Fruit fly (Drosophila melanogaster): Measurements from ENCODE around the gene CG31948.

The CG31948 gene

dm6 chr2L:2415109-2415508 is 1.4 kb downstream of the CG31948 start, which contains the start of gene CG18641:
Gene CG18641, minus strand, starts transcription at chr2L:2415322.
- no peak for TF ChIP-seq OdsH (GFP tag; optimal IDR thresholded peaks at IDR 0.05)
- no peak for TF ChIP-seq Smox (GFP tag; optimal IDR thresholded peaks at IDR 0.05)
- 0 out of 3 replicates have a peak, but pooled peaks have one; percentile 20 for TF ChIP-seq CG6163 (GFP tag; IDR thresholded peaks at IDR 0.05)
- TF ChIP-seq svp (GFP tag) = peak; percentile 15

dm6 chr2L:2413093-2413492 is 3.4 kb downstream of the CG31948 start:
- TF ChIP-seq Gug (GFP tag; IDR thresholded peaks at IDR 0.05) (peak; percentile 62), pdm3 (GFP tag; optimal IDR thresholded peaks at IDR 0.05) (peak; percentile 16), fd59A (GFP tag; optimal IDR thresholded peaks at IDR 0.05) (no peak), CG8319 (GFP tag; optimal IDR thresholded peaks at IDR 0.05) (no peak), CG11294 (GFP tag; IDR thresholded peaks at IDR 0.05) (peak; percentile 59; the same call in 1 of the 2 replicates), CG4318 (GFP tag; optimal IDR thresholded peaks at IDR 0.05) (peak; percentile 38), Hr4 (GFP tag; optimal IDR thresholded peaks at IDR 0.05) (peak; percentile 48), fd85E (GFP tag; optimal IDR thresholded peaks at IDR 0.05) (no peak), Hr38 (GFP tag; optimal IDR thresholded peaks at IDR 0.05) (peak; percentile 3), achi (GFP tag; optimal IDR thresholded peaks at IDR 0.05) (peak; percentile 23), CG1621 (tag; optimal IDR thresholded peaks at IDR 0.05) (no peak), CG32006 (GFP tag; optimal IDR thresholded peaks at IDR 0.05) (peak; percentile 71), CG3919 (GFP tag; optimal IDR thresholded peaks at IDR 0.05) (no peak), eg (GFP tag; IDR thresholded peaks at IDR 0.05) (peak; percentile 87), Lpt (GFP tag; optimal IDR thresholded peaks at IDR 0.05) (peak; percentile 43), OdsH (GFP tag; optimal IDR thresholded peaks at IDR 0.05) (peak; percentile 34), CG8119 (GFP tag; IDR thresholded peaks at IDR 0.05) (peak; percentile 69), Ets96B (tag; optimal IDR thresholded peaks at IDR 0.05) (no peak), Sox15 (GFP tag; optimal IDR thresholded peaks at IDR 0.05) (no peak), vri (GFP tag; optimal IDR thresholded peaks at IDR 0.05) (no peak)

DNA sequence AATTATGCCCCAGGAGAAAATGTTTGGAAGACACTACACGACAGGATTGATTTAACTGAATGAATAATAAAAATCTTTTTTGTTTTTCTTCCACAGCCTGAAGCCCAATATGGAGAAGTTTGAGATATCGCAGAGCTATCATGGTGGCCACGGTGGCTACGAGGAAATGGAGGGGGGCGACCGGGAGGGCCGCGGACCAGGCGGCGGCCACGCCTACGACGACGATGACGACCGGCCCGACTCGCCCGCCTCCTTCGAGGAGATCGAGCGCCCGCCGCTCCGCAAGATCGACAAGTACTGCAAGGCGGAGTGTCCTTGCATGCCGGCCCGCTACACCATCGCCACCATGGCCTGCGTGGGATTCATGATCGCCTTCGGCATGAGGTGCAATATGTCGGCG is 11.9 kb downstream of the CG31948 start:
- TF ChIP-seq vri (GFP tag; optimal IDR thresholded peaks at IDR 0.05) (no peak), Ets96B (tag; optimal IDR thresholded peaks at IDR 0.05) (no peak), CG11762 (GFP tag; optimal IDR thresholded peaks at IDR 0.05; ENCODE audit: insufficient read depth) (no peak), acj6 (GFP tag; optimal IDR thresholded peaks at IDR 0.05) (no peak), CG16779 (tag; optimal IDR thresholded peaks at IDR 0.05) (no peak), ss (GFP tag; optimal IDR thresholded peaks at IDR 0.05) (no peak), CG8319 (GFP tag; optimal IDR thresholded peaks at IDR 0.05) (no peak), Smox (GFP tag; optimal IDR thresholded peaks at IDR 0.05) (no peak), CG7368 (GFP tag; optimal IDR thresholded peaks at IDR 0.05) (no peak), svp (GFP tag) (no peak), CG10669 (GFP tag; optimal IDR thresholded peaks at IDR 0.05) (no peak)

dm6 chr2L:2402194-2402593 is 14.3 kb downstream of the CG31948 start:
- TF ChIP-seq svp (GFP tag) = peak; percentile 41
- TF ChIP-seq CG1621 (tag; optimal IDR thresholded peaks at IDR 0.05) = no peak

DNA sequence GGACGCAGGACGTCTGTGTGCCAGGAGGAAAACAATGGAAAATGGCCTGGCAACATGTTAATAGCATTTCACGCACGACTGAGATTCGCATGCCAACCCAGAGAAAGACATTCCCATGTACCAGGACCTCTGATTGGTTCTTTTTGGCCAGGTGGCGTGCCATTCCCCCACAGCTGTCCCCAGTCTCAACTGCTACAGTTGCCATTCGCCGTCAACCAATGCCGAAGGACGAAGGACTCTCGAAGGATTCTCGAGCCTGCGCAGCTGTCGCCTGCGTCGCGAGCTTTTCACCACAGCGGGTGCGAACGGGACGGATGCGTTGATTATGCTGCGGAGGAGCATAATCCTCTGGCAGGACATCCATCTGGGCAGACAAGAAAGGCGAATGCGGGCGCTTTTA is 16.6 kb downstream of the CG31948 start, which contains the start of gene VGlut:
TSS of gene VGlut (plus strand) at position 399 of the 400 bp plus-strand sequence.
- TF ChIP-seq CG8319 (GFP tag; optimal IDR thresholded peaks at IDR 0.05) (no peak), svp (GFP tag) (no peak), CG6163 (GFP tag; IDR thresholded peaks at IDR 0.05) (no peak), pdm3 (GFP tag; optimal IDR thresholded peaks at IDR 0.05) (no peak), Sox102F (GFP tag; optimal IDR thresholded peaks at IDR 0.05) (no peak), CG4318 (GFP tag; optimal IDR thresholded peaks at IDR 0.05) (no peak), CG31627 (GFP tag; optimal IDR thresholded peaks at IDR 0.05) (no peak)

DNA sequence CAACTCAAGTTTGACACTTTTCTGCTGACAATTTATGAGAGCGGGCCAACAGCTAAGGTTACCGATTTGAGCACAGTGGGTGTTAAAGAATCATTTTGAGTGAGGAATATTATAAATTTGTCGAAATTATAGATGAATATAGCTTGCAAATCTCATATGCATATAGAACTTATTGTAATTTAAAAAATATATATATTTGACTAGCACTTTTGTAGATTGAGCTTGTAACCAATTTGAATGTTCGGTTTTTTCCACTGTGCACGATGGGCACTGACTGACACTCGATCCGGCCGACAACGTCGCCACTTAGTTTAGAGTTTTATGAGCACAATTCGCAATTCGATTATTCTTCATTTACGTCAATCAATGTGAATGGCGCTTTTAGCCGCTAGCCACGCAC is 18.1 kb downstream of the CG31948 start:
- TF ChIP-seq fd59A (GFP tag; optimal IDR thresholded peaks at IDR 0.05) (no peak), CG10631 (GFP tag; optimal IDR thresholded peaks at IDR 0.05) (peak; percentile 8), svp (GFP tag) (peak; percentile 55)

Measured in whole organism, prepupa.